Worm (Caenorhabditis elegans): ENCODE results near the gene irld-20.

ce11 chrIII:12794200-12794599, 43.3 kb downstream of the irld-20 start:
- TF ChIP-seq sptf-1 (tag; optimal IDR thresholded peaks at IDR 0.05), result no peak
- no peak for TF ChIP-seq nhr-11 (tag; optimal IDR thresholded peaks at IDR 0.05)
- no peak for TF ChIP-seq ces-1 (GFP tag; optimal IDR thresholded peaks at IDR 0.05)
